Fruit fly (Drosophila melanogaster) whole organism, embryonic: ENCODE results near the gene Rab3-GAP.

Source experiments
- Bdp1 ChIP-seq: fragments of 200-800 bp; sonication (Bioruptor generic); optimal IDR thresholded peaks from 3 replicates; lab custom pipeline; 2016; ENCODE audit warnings: missing biosample characterization, missing genetic modification characterization
- CG11093 ChIP-seq: fragments of 200-800 bp; sonication (Bioruptor generic); IDR thresholded peaks from 3 replicates; pipeline ENCODE4 v1.3.6; 2022; ENCODE audit warnings: missing biosample characterization, missing genetic modification characterization
- CG13123 ChIP-seq: fragments of 200-800 bp; sonication (Bioruptor generic); optimal IDR thresholded peaks from 2 replicates; lab custom pipeline; 2016; ENCODE audit warnings: missing biosample characterization, missing genetic modification characterization
- CG14965 ChIP-seq: fragments of 200-800 bp; sonication (Bioruptor generic); optimal IDR thresholded peaks from 2 replicates; lab custom pipeline; 2016; ENCODE audit warnings: missing biosample characterization, missing genetic modification characterization, borderline replicate concordance
- CG1647 ChIP-seq: fragments of 200-800 bp; sonication (Bioruptor generic); optimal IDR thresholded peaks from 3 replicates; lab custom pipeline; 2016; ENCODE audit warnings: missing biosample characterization, missing genetic modification characterization
- CG17186 ChIP-seq: fragments of 200-800 bp; sonication (Bioruptor generic); optimal IDR thresholded peaks from 3 replicates; lab custom pipeline; 2017; ENCODE audit warnings: missing biosample characterization, missing genetic modification reagents, missing genetic modification characterization
- CG17385 ChIP-seq: fragments of 200-800 bp; sonication (Bioruptor generic); optimal IDR thresholded peaks from 3 replicates; lab custom pipeline; 2018; ENCODE audit warnings: missing biosample characterization, mild to moderate bottlenecking, missing genetic modification characterization
- CG1832 ChIP-seq: fragments of 200-800 bp; sonication (Bioruptor generic); optimal IDR thresholded peaks from 2 replicates; lab custom pipeline; 2017; ENCODE audit warnings: missing biosample characterization, mild to moderate bottlenecking, missing genetic modification characterization, inconsistent platforms
- CG30020 ChIP-seq: fragments of 200-800 bp; optimal IDR thresholded peaks from 2 replicates; lab custom pipeline; 2019; ENCODE audit warnings: missing biosample characterization, mild to moderate bottlenecking, missing genetic modification characterization, moderate library complexity
- CG31365 ChIP-seq: fragments of 200-800 bp; sonication (Bioruptor generic); optimal IDR thresholded peaks from 2 replicates; lab custom pipeline; 2018; ENCODE audit warnings: missing biosample characterization, mild to moderate bottlenecking, missing genetic modification characterization
- CG43689 ChIP-seq: fragments of 200-800 bp; sonication (Bioruptor generic); IDR thresholded peaks from 2 replicates; pipeline ENCODE4 v1.3.6; 2022; ENCODE audit warnings: missing biosample characterization, missing genetic modification characterization
- CG4424 ChIP-seq: fragments of 200-800 bp; sonication (Bioruptor generic); optimal IDR thresholded peaks from 3 replicates; lab custom pipeline; 2016; ENCODE audit warnings: missing biosample characterization, missing genetic modification characterization
- CG7556 ChIP-seq: fragments of 200-800 bp; sonication (Bioruptor generic); optimal IDR thresholded peaks from 2 replicates; lab custom pipeline; 2017; ENCODE audit warnings: missing biosample characterization, mild to moderate bottlenecking, missing genetic modification characterization
- CG7745 ChIP-seq: fragments of 200-800 bp; sonication (Bioruptor generic); optimal IDR thresholded peaks from 2 replicates; lab custom pipeline; 2018; ENCODE audit warnings: missing biosample characterization, mild to moderate bottlenecking, missing genetic modification characterization, moderate library complexity
- CHES-1-like ChIP-seq: fragments of 200-800 bp; sonication (Bioruptor generic); optimal IDR thresholded peaks from 2 replicates; lab custom pipeline; 2016; ENCODE audit warnings: missing biosample characterization, missing genetic modification characterization
- Dip2 ChIP-seq: fragments of 200-800 bp; sonication (Bioruptor generic); IDR thresholded peaks from 2 replicates; pipeline ENCODE4 v1.3.6; 2022; ENCODE audit warnings: missing biosample characterization, missing genetic modification characterization
- ERR ChIP-seq: fragments of 200-800 bp; sonication (Bioruptor generic); optimal IDR thresholded peaks from 2 replicates; lab custom pipeline; 2016; ENCODE audit warnings: missing biosample characterization, missing genetic modification characterization
- Eip74EF ChIP-seq, 2 experiments: fragments of 200-800 bp in 1 of 2; fragments of >200 bp in 1 of 2; sonication (Bioruptor generic) in 1 of 2; optimal IDR thresholded peaks; 2 replicates each; lab custom pipeline; 2017 to 2019; ENCODE audit warnings: missing biosample characterization in 2 of 2, missing genetic modification characterization in 2 of 2, mild to moderate bottlenecking in 1 of 2, moderate library complexity in 1 of 2
- Ets65A ChIP-seq: fragments of 200-800 bp; sonication (Bioruptor generic); peaks from one replicate; lab custom pipeline; 2016; ENCODE audit warnings: missing biosample characterization, missing genetic modification characterization
- Fer2 ChIP-seq: fragments of 200-800 bp; sonication (Bioruptor generic); optimal IDR thresholded peaks from 2 replicates; lab custom pipeline; 2018; ENCODE audit warnings: missing biosample characterization, mild to moderate bottlenecking, missing genetic modification characterization, moderate library complexity
- Kr ChIP-seq: fragments of 200-800 bp; sonication (Bioruptor generic); optimal IDR thresholded peaks from 2 replicates; lab custom pipeline; 2017; ENCODE audit warnings: missing biosample characterization, mild to moderate bottlenecking, missing genetic modification characterization
- Max ChIP-seq: fragments of 200-800 bp; sonication (Bioruptor generic); optimal IDR thresholded peaks from 2 replicates; lab custom pipeline; 2016; ENCODE audit warnings: missing biosample characterization, mild to moderate bottlenecking, missing genetic modification characterization
- NC2α ChIP-seq: fragments of 200-800 bp; sonication (Bioruptor generic); optimal IDR thresholded peaks from 2 replicates; lab custom pipeline; 2016; ENCODE audit warnings: missing biosample characterization, missing genetic modification characterization
- Neu2 ChIP-seq: fragments of 200-800 bp; sonication (Bioruptor generic); optimal IDR thresholded peaks from 3 replicates; lab custom pipeline; 2016; ENCODE audit warnings: missing biosample characterization, missing genetic modification characterization, borderline replicate concordance
- PHDP ChIP-seq: fragments of 200-800 bp; sonication (Bioruptor generic); optimal IDR thresholded peaks from 3 replicates; lab custom pipeline; 2018; ENCODE audit warnings: missing biosample characterization, mild to moderate bottlenecking, missing genetic modification characterization, moderate library complexity
- Sin3A ChIP-seq: fragments of >200 bp; optimal IDR thresholded peaks from 2 replicates; lab custom pipeline; 2018
- Six4 ChIP-seq: fragments of 200-800 bp; sonication (Bioruptor generic); optimal IDR thresholded peaks from 2 replicates; lab custom pipeline; 2016; ENCODE audit warnings: missing biosample characterization, missing genetic modification characterization
- Sry-β ChIP-seq: fragments of 200-800 bp; sonication (Bioruptor generic); optimal IDR thresholded peaks from 2 replicates; lab custom pipeline; 2018; ENCODE audit warnings: missing biosample characterization, mild to moderate bottlenecking, missing genetic modification characterization, moderate library complexity
- Usf ChIP-seq: fragments of 200-800 bp; sonication (Bioruptor generic); optimal IDR thresholded peaks from 2 replicates; lab custom pipeline; 2017; ENCODE audit warnings: missing genotype, missing biosample characterization, missing genetic modification characterization
- ac ChIP-seq: fragments of 200-800 bp; sonication (Bioruptor generic); optimal IDR thresholded peaks from 3 replicates; lab custom pipeline; 2017; ENCODE audit warnings: missing biosample characterization, mild to moderate bottlenecking, missing genetic modification characterization
- btn ChIP-seq: fragments of 200-800 bp; sonication (Bioruptor generic); optimal IDR thresholded peaks from 2 replicates; lab custom pipeline; 2016; ENCODE audit warnings: missing biosample characterization, missing genetic modification characterization
- caup ChIP-seq: fragments of 200-800 bp; sonication (Bioruptor generic); optimal IDR thresholded peaks from 3 replicates; lab custom pipeline; 2017; ENCODE audit warnings: missing biosample characterization, mild to moderate bottlenecking, missing genetic modification characterization, moderate library complexity; ENCODE audit not compliant: severe bottlenecking
- chn ChIP-seq: fragments of 200-800 bp; sonication (Bioruptor generic); optimal IDR thresholded peaks from 2 replicates; lab custom pipeline; 2016; ENCODE audit warnings: missing biosample characterization, missing genetic modification characterization
- dm ChIP-seq: fragments of 200-800 bp; sonication (Bioruptor generic); optimal IDR thresholded peaks from 3 replicates; lab custom pipeline; 2016; ENCODE audit warnings: missing biosample characterization, missing genetic modification characterization
- exex ChIP-seq: fragments of 200-800 bp; sonication (Bioruptor generic); optimal IDR thresholded peaks from 4 replicates; lab custom pipeline; 2018; ENCODE audit warnings: missing biosample characterization, mild to moderate bottlenecking, missing genetic modification characterization, moderate library complexity
- lbe ChIP-seq: fragments of 200-800 bp; sonication (Bioruptor generic); optimal IDR thresholded peaks from 2 replicates; lab custom pipeline; 2016; ENCODE audit warnings: missing biosample characterization, mild to moderate bottlenecking, missing genetic modification characterization
- nom ChIP-seq: fragments of 200-800 bp; sonication (Bioruptor generic); optimal IDR thresholded peaks from 2 replicates; lab custom pipeline; 2017; ENCODE audit warnings: missing biosample characterization, missing genetic modification characterization, mild to moderate bottlenecking, moderate library complexity, missing genetic modification reagents
- org-1 ChIP-seq: fragments of 200-800 bp; sonication (Bioruptor generic); optimal IDR thresholded peaks from 2 replicates; lab custom pipeline; 2017; ENCODE audit warnings: missing biosample characterization, missing genetic modification characterization
- phol ChIP-seq: fragments of 200-800 bp; sonication (Bioruptor generic); optimal IDR thresholded peaks from 3 replicates; lab custom pipeline; 2018; ENCODE audit warnings: missing biosample characterization, mild to moderate bottlenecking, missing genetic modification characterization, moderate library complexity
- pum ChIP-seq: fragments of 200-800 bp; sonication (Bioruptor generic); optimal IDR thresholded peaks from 2 replicates; lab custom pipeline; 2016; ENCODE audit warnings: missing biosample characterization, missing genetic modification characterization
- schlank ChIP-seq: fragments of 200-800 bp; sonication (Bioruptor generic); optimal IDR thresholded peaks from 2 replicates; lab custom pipeline; 2018; ENCODE audit warnings: missing biosample characterization, mild to moderate bottlenecking, missing genetic modification characterization
- seq ChIP-seq: fragments of 200-800 bp; sonication (Bioruptor generic); IDR thresholded peaks from 2 replicates; pipeline ENCODE4 v1.3.6; 2022; ENCODE audit warnings: missing biosample characterization, missing genetic modification characterization
- tap ChIP-seq: fragments of 200-800 bp; optimal IDR thresholded peaks from 3 replicates; lab custom pipeline; 2019; ENCODE audit warnings: missing biosample characterization, mild to moderate bottlenecking, missing genetic modification characterization, moderate library complexity
- tin ChIP-seq: fragments of 200-800 bp; sonication (Bioruptor generic); optimal IDR thresholded peaks from 3 replicates; lab custom pipeline; 2016; ENCODE audit warnings: missing biosample characterization, missing genetic modification characterization
- vfl ChIP-seq: fragments of 200-800 bp; sonication (Bioruptor generic); optimal IDR thresholded peaks from 2 replicates; lab custom pipeline; 2016; ENCODE audit warnings: missing biosample characterization, missing genetic modification characterization
- vvl ChIP-seq: fragments of 200-800 bp; sonication (Bioruptor generic); IDR thresholded peaks from 2 replicates; pipeline ENCODE4 v1.3.6; 2022; ENCODE audit warnings: missing biosample characterization, missing genetic modification characterization
- z ChIP-seq: fragments of 200-800 bp; sonication (Bioruptor generic); IDR thresholded peaks from 3 replicates; pipeline ENCODE4 v1.3.6; 2022; ENCODE audit warnings: missing biosample characterization, missing genetic modification characterization
- zen ChIP-seq: fragments of 200-800 bp; sonication (Bioruptor generic); optimal IDR thresholded peaks from 3 replicates; lab custom pipeline; 2018; ENCODE audit warnings: missing biosample characterization, mild to moderate bottlenecking, missing genetic modification characterization, moderate library complexity

The Rab3-GAP gene

DNA sequence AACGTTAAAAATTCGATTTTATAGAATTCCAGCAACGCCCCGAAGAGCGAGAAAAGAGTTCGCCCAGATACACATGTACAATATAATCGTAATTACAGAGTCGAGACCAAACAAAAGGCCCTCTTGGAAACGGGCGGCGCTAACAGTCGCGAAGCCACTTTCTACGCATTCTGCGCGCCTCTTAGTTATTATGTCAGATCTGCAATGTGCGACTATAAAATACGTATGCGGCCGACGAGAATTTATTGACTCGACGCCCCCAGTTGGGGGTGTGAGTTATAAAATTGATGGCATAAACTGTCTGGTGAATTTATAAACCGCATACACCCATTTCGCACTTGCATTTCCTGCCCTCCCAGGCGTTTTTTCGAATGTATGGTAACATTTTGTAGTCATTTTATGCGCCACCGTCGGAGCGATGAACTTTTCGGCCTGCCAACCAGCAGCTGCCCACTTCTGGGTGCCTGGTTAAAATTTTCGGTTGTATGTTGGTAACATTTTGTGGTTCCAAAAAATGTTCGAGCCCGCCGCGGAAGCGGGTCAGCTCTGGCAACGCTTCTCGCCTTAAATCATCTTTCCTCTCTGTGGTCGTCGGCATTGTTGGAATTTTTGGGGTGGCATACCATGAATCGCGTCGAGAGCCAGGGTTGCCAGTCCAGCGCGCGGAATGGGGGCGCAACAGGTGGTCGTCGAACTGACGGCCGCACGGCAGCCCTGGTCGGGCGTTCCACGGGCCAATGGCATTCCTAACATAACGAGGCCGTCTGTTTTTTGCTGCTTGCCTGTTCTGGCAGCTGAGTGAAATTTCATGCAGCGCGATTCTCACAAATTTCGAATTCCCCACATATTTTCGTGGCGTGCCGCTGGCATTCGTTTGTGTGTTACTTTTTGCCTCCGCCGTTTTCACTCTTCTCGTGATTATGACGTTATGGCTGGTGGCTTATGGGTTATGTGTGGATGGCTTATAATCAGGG is 51.0 kb downstream of the Rab3-GAP start (continued):
- TF ChIP-seq CG7745 (tag; lab: Kevin White, UChicago) (peak; percentile 43), CG31365 (tag; lab: Kevin White, UChicago) (peak; percentile 49), btn (peak; percentile 66), CG43689 (GFP tag; lab: Robert Waterston, UW) (no peak), Ets65A (GFP tag; lab: Kevin White, UChicago) (peak; percentile 89), tin (GFP tag; lab: Kevin White, UChicago) (peak; percentile 76), pum (peak; percentile 59), nom (GFP tag; lab: Kevin White, UChicago) (peak; percentile 88), CG1647 (GFP tag; lab: Kevin White, UChicago) (peak; percentile 47), zen (tag; lab: Kevin White, UChicago) (peak; percentile 31), seq (no peak), Max (peak; percentile 34), Neu2 (GFP tag; lab: Kevin White, UChicago) (peak; percentile 13), CG13123 (no peak), Sry-β (GFP tag; lab: Kevin White, UChicago) (peak; percentile 19), vvl (GFP tag; lab: Robert Waterston, UW) (no peak), ac (GFP tag; lab: Kevin White, UChicago) (peak; percentile 0), chn (peak; percentile 78), NC2α (peak; percentile 58), caup (GFP tag; lab: Kevin White, UChicago) (peak; percentile 81), Eip74EF (GFP tag; optimal IDR thresholded peaks at IDR 0.05; lab: Kevin White, UChicago) (peak in 1 of 2 experiments; percentile 93), vfl (peak; percentile 18), lbe (GFP tag; lab: Kevin White, UChicago) (peak; percentile 54), Dip2 (no peak), tap (tag; lab: Kevin White, UChicago) (peak; percentile 51), CG30020 (tag; lab: Kevin White, UChicago) (no peak), Fer2 (tag; lab: Kevin White, UChicago) (peak; percentile 23), dm (GFP tag; lab: Kevin White, UChicago) (peak; percentile 84), CG17186 (GFP tag; lab: Kevin White, UChicago) (peak; percentile 63), z (GFP tag; lab: Robert Waterston, UW) (no peak), exex (peak; percentile 85), CG14965 (GFP tag; lab: Kevin White, UChicago) (peak; percentile 13), org-1 (GFP tag; lab: Kevin White, UChicago) (peak; percentile 50), Six4 (GFP tag; lab: Kevin White, UChicago) (peak; percentile 58), CG11093 (GFP tag; lab: Robert Waterston, UW) (peak; percentile 66; the same call in 2 of the 3 replicates), CG1832 (GFP tag; lab: Kevin White, UChicago) (peak; percentile 44), PHDP (tag; lab: Kevin White, UChicago) (peak; percentile 50), schlank (tag; lab: Kevin White, UChicago) (peak; percentile 54), CG7556 (GFP tag; lab: Kevin White, UChicago) (peak; percentile 81), Kr (GFP tag; lab: Kevin White, UChicago) (peak; percentile 92), CG4424 (GFP tag; lab: Kevin White, UChicago) (peak; percentile 70), CG17385 (GFP tag; lab: Kevin White, UChicago) (peak; percentile 49), phol (peak; percentile 58), CHES-1-like (peak; percentile 91), Sin3A (lab: Kevin White, UChicago) (peak; percentile 1), Usf (GFP tag; lab: Kevin White, UChicago) (peak; percentile 30), Bdp1 (GFP tag; lab: Kevin White, UChicago) (peak; percentile 63), ERR (GFP tag; lab: Kevin White, UChicago) (peak; percentile 87)
